Worm (Caenorhabditis elegans) whole organism, early embryonic: Measurements from ENCODE around the gene fbxa-102.

Experiments
- B0310.2 ChIP-seq: sonication (generic microtip); optimal IDR thresholded peaks from 2 replicates; lab custom pipeline; 2016; ENCODE audit warnings: mild to moderate bottlenecking, missing genetic modification characterization, missing compliant biosample characterization
- F13C5.2 ChIP-seq: sonication (generic microtip); optimal IDR thresholded peaks from 2 replicates; lab custom pipeline; 2017; ENCODE audit warnings: mild to moderate bottlenecking, missing genetic modification characterization, inconsistent platforms, missing compliant biosample characterization
- aly-1 ChIP-seq: sonication (generic microtip); optimal IDR thresholded peaks from 2 replicates; lab custom pipeline; 2016; ENCODE audit warnings: missing genetic modification characterization, missing compliant biosample characterization
- ama-1 ChIP-seq: fragments of 150-350 bp; optimal IDR thresholded peaks from 2 replicates; lab custom pipeline; 2014
- ceh-13 ChIP-seq: fragments of 200-800 bp; sonication (Bioruptor generic); optimal IDR thresholded peaks from 2 replicates; lab custom pipeline; 2018; ENCODE audit warnings: mild to moderate bottlenecking, missing genetic modification characterization, missing compliant biosample characterization
- ceh-36 ChIP-seq: sonication (generic microtip); optimal IDR thresholded peaks from 2 replicates; lab custom pipeline; 2016; ENCODE audit warnings: missing genetic modification characterization, inconsistent platforms, missing compliant biosample characterization
- ets-7 ChIP-seq: sonication (generic microtip); optimal IDR thresholded peaks from 2 replicates; lab custom pipeline; 2016; ENCODE audit warnings: missing genotype, missing genetic modification characterization, missing compliant biosample characterization
- flt-1 ChIP-seq: fragments of 200-800 bp; sonication (Bioruptor generic); IDR thresholded peaks from 2 replicates; pipeline ENCODE4 v1.3.6; 2022; ENCODE audit warnings: missing genetic modification characterization, missing compliant biosample characterization
- hmbx-1 ChIP-seq: sonication (generic microtip); optimal IDR thresholded peaks from 2 replicates; lab custom pipeline; 2016; ENCODE audit warnings: mild to moderate bottlenecking, missing genetic modification characterization, missing compliant biosample characterization
- hmg-4 ChIP-seq: fragments of 200-800 bp; sonication (Bioruptor generic); optimal IDR thresholded peaks from 2 replicates; lab custom pipeline; 2018; ENCODE audit warnings: mild to moderate bottlenecking, missing genetic modification characterization, missing compliant biosample characterization
- hnd-1 ChIP-seq: sonication (generic microtip); optimal IDR thresholded peaks from 2 replicates; lab custom pipeline; 2016; ENCODE audit warnings: missing genetic modification characterization, missing compliant biosample characterization
- pes-1 ChIP-seq: fragments of 200-800 bp; sonication (Bioruptor generic); IDR thresholded peaks from 2 replicates; pipeline ENCODE4 v1.3.6; 2022; ENCODE audit warnings: missing genetic modification reagents, missing genetic modification characterization, missing compliant biosample characterization
- scrt-1 ChIP-seq: fragments of 200-800 bp; sonication (Bioruptor generic); IDR thresholded peaks from 2 replicates; pipeline ENCODE4 v1.3.6; 2022; ENCODE audit warnings: missing genetic modification characterization, missing compliant biosample characterization
- sea-1 ChIP-seq: fragments of 200-800 bp; sonication (Bioruptor generic); conservative IDR thresholded peaks from 2 replicates; pipeline ENCODE4 v1.3.6; 2022; ENCODE audit warnings: missing genetic modification characterization, missing compliant biosample characterization
- tbx-11 ChIP-seq: fragments of 200-800 bp; sonication (Bioruptor generic); IDR thresholded peaks from 2 replicates; pipeline ENCODE4 v1.3.6; 2022; ENCODE audit warnings: missing genetic modification characterization, missing compliant biosample characterization
- tbx-37 ChIP-seq: fragments of 200-800 bp; sonication (Bioruptor generic); conservative IDR thresholded peaks from 2 replicates; pipeline ENCODE4 v1.3.6; 2022; ENCODE audit warnings: missing genetic modification reagents, missing genetic modification characterization, missing compliant biosample characterization
- tra-4 ChIP-seq: sonication (generic microtip); optimal IDR thresholded peaks from 2 replicates; lab custom pipeline; 2017; ENCODE audit warnings: missing genetic modification characterization, missing compliant biosample characterization

Gene fbxa-102

ce11 chrV:17506289-17506688 lies 12.7 kb upstream of the fbxa-102 start, which contains the start of gene srw-31:
Gene srw-31, plus strand, starts transcription at chrV:17506589.
- TF ChIP-seq sea-1, result no peak

- no peak for TF ChIP-seq F13C5.2 (tag; lab: Kevin White, UChicago)
Measured at ce11 chrV:17500055-17500454, 6.4 kb upstream of the fbxa-102 start.

ce11 chrV:17496071-17496470 lies 2.4 kb upstream of the fbxa-102 start, which contains the start of gene srh-118:
Gene srh-118, minus strand, starts transcription at chrV:17496171.
- TF ChIP-seq aly-1 (no peak), hmg-4 (no peak), B0310.2 (tag; lab: Kevin White, UChicago) (no peak), pes-1 (GFP tag; lab: Robert Waterston, UW) (no peak), tra-4 (tag; lab: Kevin White, UChicago) (no peak), ets-7 (tag; lab: Kevin White, UChicago) (no peak), ceh-13 (no peak), F13C5.2 (tag; lab: Kevin White, UChicago) (no peak), tbx-11 (GFP tag; lab: Robert Waterston, UW) (no peak), hnd-1 (tag; lab: Kevin White, UChicago) (no peak), ama-1 (lab: Kevin White, UChicago) (no peak), scrt-1 (GFP tag; lab: Robert Waterston, UW) (no peak), hmbx-1 (no peak), sea-1 (no peak), flt-1 (GFP tag; lab: Robert Waterston, UW) (no peak), ceh-36 (tag; lab: Kevin White, UChicago) (no peak), tbx-37 (GFP tag; lab: Robert Waterston, UW) (no peak)

ce11 chrV:17486034-17486433 lies 7.6 kb downstream of the fbxa-102 start, which contains the start of gene scl-24:
Gene scl-24, plus strand, starts transcription at chrV:17486334.
- no peak for TF ChIP-seq hmg-4
- TF ChIP-seq B0310.2 (tag; lab: Kevin White, UChicago), result no peak

ce11 chrV:17485078-17485477 lies 8.6 kb downstream of the fbxa-102 start, which contains the start of gene srh-111:
Gene srh-111, minus strand, starts transcription at chrV:17485178.
- TF ChIP-seq flt-1 (GFP tag; lab: Robert Waterston, UW) (no peak), ets-7 (tag; lab: Kevin White, UChicago) (no peak), pes-1 (GFP tag; lab: Robert Waterston, UW) (no peak), scrt-1 (GFP tag; lab: Robert Waterston, UW) (no peak)

ce11 chrV:17476490-17476889 lies 17.1 kb downstream of the fbxa-102 start, which contains the start of gene srbc-61:
Gene srbc-61, plus strand, starts transcription at chrV:17476790.
- TF ChIP-seq aly-1, result no peak
- no peak for TF ChIP-seq ets-7 (tag; lab: Kevin White, UChicago)
- no peak for TF ChIP-seq flt-1 (GFP tag; lab: Robert Waterston, UW)
- TF ChIP-seq B0310.2 (tag; lab: Kevin White, UChicago), result no peak
- no peak for TF ChIP-seq hnd-1 (tag; lab: Kevin White, UChicago)
- TF ChIP-seq tbx-11 (GFP tag; lab: Robert Waterston, UW), result no peak
- TF ChIP-seq hmbx-1, result no peak
- TF ChIP-seq scrt-1 (GFP tag; lab: Robert Waterston, UW), result no peak
- TF ChIP-seq tbx-37 (GFP tag; lab: Robert Waterston, UW), result no peak
- no peak for TF ChIP-seq ama-1 (lab: Kevin White, UChicago)
- no peak for TF ChIP-seq sea-1
- no peak for TF ChIP-seq hmg-4
- TF ChIP-seq ceh-13, result no peak
- TF ChIP-seq tra-4 (tag; lab: Kevin White, UChicago), result no peak
- no peak for TF ChIP-seq pes-1 (GFP tag; lab: Robert Waterston, UW)
- no peak for TF ChIP-seq F13C5.2 (tag; lab: Kevin White, UChicago)
- no peak for TF ChIP-seq ceh-36 (tag; lab: Kevin White, UChicago)

- TF ChIP-seq ceh-36 (tag; lab: Kevin White, UChicago), result no peak
- TF ChIP-seq hmbx-1, result no peak
- no peak for TF ChIP-seq tra-4 (tag; lab: Kevin White, UChicago)
- TF ChIP-seq scrt-1 (GFP tag; lab: Robert Waterston, UW), result no peak
- no peak for TF ChIP-seq aly-1
- TF ChIP-seq tbx-37 (GFP tag; lab: Robert Waterston, UW), result no peak
- TF ChIP-seq hnd-1 (tag; lab: Kevin White, UChicago), result no peak
- TF ChIP-seq hmg-4, result no peak
- no peak for TF ChIP-seq B0310.2 (tag; lab: Kevin White, UChicago)
- no peak for TF ChIP-seq tbx-11 (GFP tag; lab: Robert Waterston, UW)
- TF ChIP-seq ceh-13, result no peak
- no peak for TF ChIP-seq F13C5.2 (tag; lab: Kevin White, UChicago)
Measured at ce11 chrV:17473699-17474098, 19.9 kb downstream of the fbxa-102 start, which contains the start of gene srh-123. Gene srh-123, plus strand, starts transcription at chrV:17473999.

ce11 chrV:17471564-17471963 lies 22.1 kb downstream of the fbxa-102 start, which contains the start of gene srh-235:
Gene srh-235, minus strand, starts transcription at chrV:17471664.
- no peak for TF ChIP-seq tra-4 (tag; lab: Kevin White, UChicago)
- no peak for TF ChIP-seq ama-1 (lab: Kevin White, UChicago)
- no peak for TF ChIP-seq sea-1
- TF ChIP-seq ets-7 (tag; lab: Kevin White, UChicago), result no peak
- TF ChIP-seq F13C5.2 (tag; lab: Kevin White, UChicago), result no peak
- TF ChIP-seq B0310.2 (tag; lab: Kevin White, UChicago), result no peak
- TF ChIP-seq tbx-37 (GFP tag; lab: Robert Waterston, UW), result no peak
- no peak for TF ChIP-seq ceh-36 (tag; lab: Kevin White, UChicago)
- TF ChIP-seq pes-1 (GFP tag; lab: Robert Waterston, UW), result no peak
- no peak for TF ChIP-seq flt-1 (GFP tag; lab: Robert Waterston, UW)
- TF ChIP-seq aly-1, result no peak
- no peak for TF ChIP-seq ceh-13
- TF ChIP-seq hmg-4, result no peak
- no peak for TF ChIP-seq scrt-1 (GFP tag; lab: Robert Waterston, UW)
- TF ChIP-seq hnd-1 (tag; lab: Kevin White, UChicago), result no peak
- TF ChIP-seq hmbx-1, result no peak
- no peak for TF ChIP-seq tbx-11 (GFP tag; lab: Robert Waterston, UW)
